Fruit fly (Drosophila melanogaster) S2 (cell line): Measurements from ENCODE around the gene Tcs3.

Experiments
- CG8478 ChIP-seq: fragments of >200 bp; optimal IDR thresholded peaks from 2 replicates; lab custom pipeline; 2018
- CTCF ChIP-seq, 2 experiments: fragments of >200 bp; optimal IDR thresholded peaks; 2 replicates each; lab custom pipeline; 2018

Gene Tcs3

dm6 chr3L:16328207-16328891 lies 23.4 kb upstream of the Tcs3 start, which contains the start of gene CG13058:
CG13058 (plus strand) TSS chr3L:16328841.
- no peak for TF ChIP-seq CTCF (optimal IDR thresholded peaks at IDR 0.05; lab: Kevin White, UChicago)
- no peak for TF ChIP-seq CG8478

dm6 chr3L:16329495-16329894 lies 22.3 kb upstream of the Tcs3 start, which contains the start of gene CG33061:
CG33061 (plus strand) TSS chr3L:16329795.
- TF ChIP-seq CG8478, result no peak
- TF ChIP-seq CTCF (optimal IDR thresholded peaks at IDR 0.05; lab: Kevin White, UChicago), result no peak

- TF ChIP-seq CG8478 (no peak), CTCF (optimal IDR thresholded peaks at IDR 0.05; lab: Kevin White, UChicago) (no peak)
These were observed 21.1 kb upstream of the Tcs3 start, which contains the start of gene CG33060 for dm6 chr3L:16330740-16331139. CG33060 (plus strand) TSS chr3L:16331040.

- no peak for TF ChIP-seq CTCF (optimal IDR thresholded peaks at IDR 0.05; lab: Kevin White, UChicago)
- no peak for TF ChIP-seq CG8478
These were observed 20.2 kb upstream of the Tcs3 start, which contains the start of gene retinin for dm6 chr3L:16331633-16332032. retinin (plus strand) TSS chr3L:16331933.

dm6 chr3L:16333013-16333412 lies 18.8 kb upstream of the Tcs3 start, which contains the start of gene CG13056:
CG13056 (plus strand) TSS chr3L:16333313.
- TF ChIP-seq CG8478 (no peak), CTCF (optimal IDR thresholded peaks at IDR 0.05; lab: Kevin White, UChicago) (no peak)

dm6 chr3L:16334876-16335275 lies 16.9 kb upstream of the Tcs3 start:
- TF ChIP-seq CG8478, result no peak
- TF ChIP-seq CTCF (optimal IDR thresholded peaks at IDR 0.05; lab: Kevin White, UChicago), result no peak

dm6 chr3L:16337739-16338138 lies 14.1 kb upstream of the Tcs3 start:
- TF ChIP-seq CTCF (optimal IDR thresholded peaks at IDR 0.05; lab: Kevin White, UChicago) (no peak), CG8478 (no peak)

- TF ChIP-seq CTCF (optimal IDR thresholded peaks at IDR 0.05; lab: Kevin White, UChicago), result no peak
- no peak for TF ChIP-seq CG8478
These were observed 13.1 kb upstream of the Tcs3 start, which contains the start of gene CG4998 for dm6 chr3L:16338703-16339102. CG4998 (plus strand) TSS chr3L:16339003.

dm6 chr3L:16339463-16339862 lies 12.3 kb upstream of the Tcs3 start:
- TF ChIP-seq CG8478, result no peak
- no peak for TF ChIP-seq CTCF (optimal IDR thresholded peaks at IDR 0.05; lab: Kevin White, UChicago)

dm6 chr3L:16339873-16340272 lies 11.9 kb upstream of the Tcs3 start:
- TF ChIP-seq CG8478 (no peak), CTCF (optimal IDR thresholded peaks at IDR 0.05; lab: Kevin White, UChicago) (no peak)

- TF ChIP-seq CG8478 (no peak), CTCF (optimal IDR thresholded peaks at IDR 0.05; lab: Kevin White, UChicago) (no peak)
These were observed 5.8 kb upstream of the Tcs3 start, which contains the start of gene CG33257 for dm6 chr3L:16346023-16346422. CG33257 (plus strand) TSS chr3L:16346323.

dm6 chr3L:16347914-16348313 lies 3.9 kb upstream of the Tcs3 start, which contains the start of gene mRpS34:
mRpS34 (plus strand) TSS chr3L:16348074.
- TF ChIP-seq CTCF (optimal IDR thresholded peaks at IDR 0.05; lab: Kevin White, UChicago) (no peak), CG8478 (no peak)

- TF ChIP-seq CTCF (optimal IDR thresholded peaks at IDR 0.05; lab: Kevin White, UChicago) (no peak), CG8478 (no peak)
These were observed 2.1 kb upstream of the Tcs3 start for dm6 chr3L:16349686-16350085.

- TF ChIP-seq CTCF (optimal IDR thresholded peaks at IDR 0.05; lab: Kevin White, UChicago), result no peak
- no peak for TF ChIP-seq CG8478
These were observed 2.4 kb downstream of the Tcs3 start, which contains the start of gene Pdh for dm6 chr3L:16354197-16354596. Pdh (minus strand) TSS chr3L:16354297.

- TF ChIP-seq CTCF (optimal IDR thresholded peaks at IDR 0.05; lab: Kevin White, UChicago) (no peak), CG8478 (no peak)
These were observed 4.5 kb downstream of the Tcs3 start for dm6 chr3L:16356171-16356765.

dm6 chr3L:16357187-16357728 lies 5.5 kb downstream of the Tcs3 start:
- TF ChIP-seq CTCF (optimal IDR thresholded peaks at IDR 0.05; lab: Kevin White, UChicago) (no peak), CG8478 (no peak)
